Fruit fly (Drosophila melanogaster) Kc167 (cell line): ENCODE results near the gene Nepl21.

Source experiments
- Sin3A ChIP-seq: fragments of >200 bp; optimal IDR thresholded peaks from 2 replicates; lab custom pipeline; 2018; ENCODE audit warnings: missing external identifiers
- h ChIP-seq: fragments of >200 bp; optimal IDR thresholded peaks from 3 replicates; lab custom pipeline; 2018; ENCODE audit warnings: missing external identifiers
- insv ChIP-seq: fragments of >200 bp; optimal IDR thresholded peaks from 3 replicates; lab custom pipeline; 2018; ENCODE audit warnings: missing external identifiers
- psq ChIP-seq: fragments of >200 bp; optimal IDR thresholded peaks from 2 replicates; lab custom pipeline; 2017; ENCODE audit warnings: missing external identifiers
- ttk ChIP-seq: sonication (Bioruptor generic); optimal IDR thresholded peaks from 2 replicates; lab custom pipeline; 2017; ENCODE audit warnings: missing external identifiers

- TF ChIP-seq h (no peak), insv (no peak), psq (lab: Kevin White, UChicago) (no peak), Sin3A (lab: Kevin White, UChicago) (no peak), ttk (no peak)
These were observed 14.4 kb downstream of the Nepl21 start for dm6 chr3R:28897891-28898290.
